Worm (Caenorhabditis elegans): ENCODE measurements around the gene C17C3.24.
"Not testable (repeated sequence)": the region's sequence is repeated elsewhere in the genome, so short reads cannot be mapped to it uniquely, and the experiment has no call there.

Gene C17C3.24

DNA sequence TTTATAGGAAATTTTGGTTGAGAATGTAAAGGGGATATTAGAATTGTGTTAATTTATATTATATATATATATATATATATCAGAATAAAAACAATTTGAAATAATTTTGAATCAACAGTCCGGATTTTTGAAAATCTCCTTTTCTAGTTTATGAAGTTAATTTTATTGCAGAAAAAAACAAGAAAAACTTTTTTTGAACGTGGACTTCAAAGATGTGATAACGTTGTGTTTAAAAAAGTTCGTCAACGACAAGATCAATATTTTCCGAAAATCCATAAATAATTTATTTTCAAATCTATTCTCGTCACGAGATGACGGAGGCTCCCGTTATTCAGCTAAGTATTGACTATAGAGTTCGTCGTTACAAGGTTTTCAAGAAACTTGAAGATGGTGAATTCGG is 4.1 kb downstream of the C17C3.24 start, which contains the start of gene C17C3.11:
C17C3.11 (plus strand) TSS at position 301 of the 400 bp plus-strand sequence.
- TF ChIP-seq ceh-43 (GFP tag; optimal IDR thresholded peaks at IDR 0.05) (no peak), elt-1 (tag; optimal IDR thresholded peaks at IDR 0.05; ENCODE audit: borderline replicate concordance, insufficient read depth) (no peak), zip-8 (tag; optimal IDR thresholded peaks at IDR 0.05) (no peak), mep-1 (tag; optimal IDR thresholded peaks at IDR 0.05) (no peak), unc-39 (tag; optimal IDR thresholded peaks at IDR 0.05) (no peak), snpc-4 (tag; optimal IDR thresholded peaks at IDR 0.05) (no peak), nhr-12 (tag; optimal IDR thresholded peaks at IDR 0.05) (no peak), tbx-8 (GFP tag; optimal IDR thresholded peaks at IDR 0.05) (no peak), nhr-28 (tag; optimal IDR thresholded peaks at IDR 0.05) (no peak), ceh-39 (tag; optimal IDR thresholded peaks at IDR 0.05) (no peak), ham-2 (GFP tag; optimal IDR thresholded peaks at IDR 0.05) (no peak), nhr-2 (tag; optimal IDR thresholded peaks at IDR 0.05) (no peak), nhr-76 (tag; optimal IDR thresholded peaks at IDR 0.05) (no peak), lin-13 (tag; optimal IDR thresholded peaks at IDR 0.05) (no peak), unc-62 (GFP tag; optimal IDR thresholded peaks at IDR 0.05) (no peak)

DNA sequence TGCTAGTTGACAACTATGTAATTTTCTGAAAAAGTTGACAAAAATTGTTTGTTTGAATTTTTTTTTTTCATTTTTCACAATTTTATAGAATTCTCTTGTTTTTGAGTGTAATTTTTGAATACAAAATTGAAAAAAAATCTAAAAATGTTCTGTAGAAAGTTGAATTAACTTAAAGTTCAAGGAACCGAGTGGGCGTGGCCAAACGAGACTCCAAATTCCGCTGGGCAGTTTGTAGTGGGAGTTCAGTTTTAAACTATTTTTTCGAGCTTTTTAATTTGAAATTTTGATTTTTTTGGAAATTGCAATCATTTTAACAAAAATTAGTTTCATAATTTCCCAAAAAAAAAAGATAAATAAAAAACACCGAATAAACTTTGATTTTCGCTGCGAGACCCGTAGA is 4.5 kb downstream of the C17C3.24 start:
- TF ChIP-seq bed-3 (GFP tag; optimal IDR thresholded peaks at IDR 0.05) (no peak), ceh-43 (GFP tag; optimal IDR thresholded peaks at IDR 0.05) (no peak), nhr-12 (tag; optimal IDR thresholded peaks at IDR 0.05) (no peak), lin-32 (GFP tag; optimal IDR thresholded peaks at IDR 0.05) (no peak), unc-39 (tag; optimal IDR thresholded peaks at IDR 0.05) (no peak), tbx-8 (GFP tag; optimal IDR thresholded peaks at IDR 0.05) (no peak), mls-2 (tag; optimal IDR thresholded peaks at IDR 0.05) (no peak), drap-1 (GFP tag; optimal IDR thresholded peaks at IDR 0.05) (no peak), nhr-28 (tag; optimal IDR thresholded peaks at IDR 0.05) (no peak), elt-1 (tag; optimal IDR thresholded peaks at IDR 0.05; ENCODE audit: borderline replicate concordance, insufficient read depth) (no peak), unc-62 (GFP tag; optimal IDR thresholded peaks at IDR 0.05) (no peak), blmp-1 (tag; optimal IDR thresholded peaks at IDR 0.05) (no peak), mep-1 (tag; optimal IDR thresholded peaks at IDR 0.05) (no peak), pha-4 (tag; optimal IDR thresholded peaks at IDR 0.05) (no peak), nhr-76 (tag; optimal IDR thresholded peaks at IDR 0.05) (no peak), lsy-2 (tag; optimal IDR thresholded peaks at IDR 0.05) (no peak), unc-120 (tag; optimal IDR thresholded peaks at IDR 0.05; ENCODE audit: poor library complexity, severe bottlenecking) (no peak), sptf-1 (tag; optimal IDR thresholded peaks at IDR 0.05) (no peak), nhr-2 (tag; optimal IDR thresholded peaks at IDR 0.05) (no peak), zip-8 (tag; optimal IDR thresholded peaks at IDR 0.05) (no peak)

DNA sequence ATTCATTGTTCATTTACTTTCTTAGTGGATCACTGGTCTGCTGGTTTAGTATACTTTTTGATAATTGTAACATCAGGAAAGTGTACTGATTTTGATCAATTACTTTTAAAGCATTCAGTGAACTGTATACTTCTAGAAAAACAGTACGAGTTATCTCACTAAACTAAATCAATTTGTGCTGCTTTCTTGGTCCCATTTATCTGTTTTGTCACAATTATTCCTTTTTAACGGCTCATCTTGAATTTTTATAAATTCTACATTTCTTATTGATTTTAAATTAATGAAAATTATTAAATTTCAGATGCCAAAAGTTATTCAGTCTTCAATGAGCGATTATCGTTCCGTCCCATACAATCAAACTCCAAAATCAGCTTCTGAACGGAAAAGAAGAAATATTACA is 6.6 kb downstream of the C17C3.24 start, which contains the start of gene hlh-25:
hlh-25 (plus strand) TSS at position 301 of the 400 bp plus-strand sequence.
- not testable (repeated sequence) for TF ChIP-seq unc-120 (tag; optimal IDR thresholded peaks at IDR 0.05; ENCODE audit: poor library complexity, severe bottlenecking); blmp-1 (tag; optimal IDR thresholded peaks at IDR 0.05); drap-1 (GFP tag; optimal IDR thresholded peaks at IDR 0.05)

DNA sequence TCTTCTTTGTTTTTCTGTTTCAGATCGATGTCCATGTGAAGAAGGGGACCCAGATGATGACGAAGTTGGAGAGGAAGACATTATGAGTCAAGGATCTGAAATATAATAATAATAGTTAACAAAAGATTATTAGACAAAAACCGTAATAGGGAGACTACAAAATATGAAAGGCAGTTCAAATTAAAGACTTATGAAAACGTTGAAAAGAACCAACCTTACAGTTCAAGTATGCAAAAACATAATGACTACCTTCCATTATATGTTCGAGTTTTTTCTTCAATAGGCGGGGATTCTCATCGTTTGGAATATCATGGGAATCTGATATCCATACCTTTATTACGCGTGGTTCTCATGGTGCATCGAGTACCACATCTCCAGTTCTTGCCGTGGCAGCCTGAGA is 7.9 kb downstream of the C17C3.24 start, which contains the start of gene hlh-26:
hlh-26 (minus strand) TSS at position 101 of the 400 bp plus-strand sequence.
- no peak for TF ChIP-seq lin-13 (tag; optimal IDR thresholded peaks at IDR 0.05)
- TF ChIP-seq unc-39 (tag; optimal IDR thresholded peaks at IDR 0.05) = no peak
- TF ChIP-seq bed-3 (GFP tag; optimal IDR thresholded peaks at IDR 0.05) = no peak
- TF ChIP-seq elt-3 (tag; optimal IDR thresholded peaks at IDR 0.05) = no peak
- no peak for TF ChIP-seq drap-1 (GFP tag; optimal IDR thresholded peaks at IDR 0.05)
- TF ChIP-seq sptf-1 (tag; optimal IDR thresholded peaks at IDR 0.05) = no peak
- no peak for TF ChIP-seq elt-1 (tag; optimal IDR thresholded peaks at IDR 0.05; ENCODE audit: borderline replicate concordance, insufficient read depth)
- TF ChIP-seq ceh-43 (GFP tag; optimal IDR thresholded peaks at IDR 0.05) = no peak
- no peak for TF ChIP-seq hlh-1 (tag; optimal IDR thresholded peaks at IDR 0.05)
- TF ChIP-seq nhr-237 (tag; optimal IDR thresholded peaks at IDR 0.05) = no peak
- TF ChIP-seq nhr-12 (tag; optimal IDR thresholded peaks at IDR 0.05) = no peak
- TF ChIP-seq sem-2 (GFP tag; optimal IDR thresholded peaks at IDR 0.05) = no peak
- TF ChIP-seq pha-4 (tag; optimal IDR thresholded peaks at IDR 0.05) = no peak
- no peak for TF ChIP-seq ceh-39 (tag; optimal IDR thresholded peaks at IDR 0.05)
- no peak for TF ChIP-seq ztf-11 (tag; optimal IDR thresholded peaks at IDR 0.05)
- no peak for TF ChIP-seq nhr-28 (tag; optimal IDR thresholded peaks at IDR 0.05)

DNA sequence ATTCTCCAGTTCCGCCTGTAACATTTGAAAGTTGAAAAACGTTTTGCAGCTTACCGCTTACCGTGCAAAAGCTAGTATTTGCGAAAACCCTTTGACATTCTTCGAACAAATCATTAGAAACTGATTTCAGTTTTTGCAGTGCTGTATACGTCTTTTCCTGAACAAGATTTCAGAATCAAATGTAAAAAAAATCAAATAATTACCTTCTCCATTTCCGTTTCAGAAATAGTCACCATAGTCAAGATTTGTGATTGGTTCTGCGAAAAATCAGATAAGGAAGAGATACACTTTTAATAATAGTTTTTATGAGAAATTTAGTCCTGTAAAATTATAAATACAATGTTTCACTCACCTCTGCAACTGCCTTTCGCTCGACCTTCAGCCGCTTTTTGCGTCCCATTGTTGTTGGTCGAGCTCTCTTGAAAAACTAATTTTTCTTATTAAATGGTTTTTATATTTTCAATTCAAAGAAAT is 9.7 kb downstream of the C17C3.24 start, which contains the start of gene C17C3.9:
C17C3.9 (minus strand) TSS at position 424 of the 474 bp plus-strand sequence.
- TF ChIP-seq sptf-1 (tag; optimal IDR thresholded peaks at IDR 0.05) (no peak), nhr-76 (tag; optimal IDR thresholded peaks at IDR 0.05) (no peak), nhr-12 (tag; optimal IDR thresholded peaks at IDR 0.05) (no peak), hlh-1 (tag; optimal IDR thresholded peaks at IDR 0.05) (no peak), ces-1 (GFP tag; optimal IDR thresholded peaks at IDR 0.05) (no peak), pha-4 (tag; optimal IDR thresholded peaks at IDR 0.05) (no peak), sem-2 (GFP tag; optimal IDR thresholded peaks at IDR 0.05) (no peak), nhr-2 (tag; optimal IDR thresholded peaks at IDR 0.05) (no peak), zip-8 (tag; optimal IDR thresholded peaks at IDR 0.05) (no peak), tbx-8 (GFP tag; optimal IDR thresholded peaks at IDR 0.05) (no peak), mab-5 (tag; optimal IDR thresholded peaks at IDR 0.05) (no peak), elt-3 (tag; optimal IDR thresholded peaks at IDR 0.05) (no peak), nhr-28 (tag; optimal IDR thresholded peaks at IDR 0.05) (no peak), blmp-1 (tag; optimal IDR thresholded peaks at IDR 0.05) (no peak), elt-1 (tag; optimal IDR thresholded peaks at IDR 0.05; ENCODE audit: borderline replicate concordance, insufficient read depth) (no peak), ceh-43 (GFP tag; optimal IDR thresholded peaks at IDR 0.05) (no peak), flh-1 (GFP tag; optimal IDR thresholded peaks at IDR 0.05) (no peak), mep-1 (tag; optimal IDR thresholded peaks at IDR 0.05) (no peak), mls-2 (tag; optimal IDR thresholded peaks at IDR 0.05) (no peak), snpc-4 (tag; optimal IDR thresholded peaks at IDR 0.05) (no peak)
